Worm (Caenorhabditis elegans) whole organism, L3 larva: ENCODE results near the gene F40G12.2.

Experiments used
- ZK546.5 ChIP-seq: sonication (generic microtip); optimal IDR thresholded peaks from 2 replicates; lab custom pipeline; 2017; ENCODE audit warnings: missing biosample characterization, missing genetic modification characterization
- aly-2 ChIP-seq: fragments of 150-350 bp; optimal IDR thresholded peaks from 2 replicates; lab custom pipeline; 2014; ENCODE audit warnings: missing biosample characterization, missing genetic modification characterization
- ama-1 ChIP-seq: fragments of 150-350 bp; optimal IDR thresholded peaks from 2 replicates; lab custom pipeline; 2018
- ceh-16 ChIP-seq: sonication (generic microtip); optimal IDR thresholded peaks from 2 replicates; lab custom pipeline; 2017; ENCODE audit warnings: missing biosample characterization, missing genetic modification characterization
- ceh-28 ChIP-seq: fragments of 150-350 bp; optimal IDR thresholded peaks from 2 replicates; lab custom pipeline; 2014; ENCODE audit warnings: missing biosample characterization, missing genetic modification reagents, missing genetic modification characterization
- ceh-9 ChIP-seq: sonication (generic microtip); optimal IDR thresholded peaks from 2 replicates; lab custom pipeline; 2018; ENCODE audit warnings: missing biosample characterization, missing genetic modification characterization
- daf-12 ChIP-seq: fragments of 150-350 bp; optimal IDR thresholded peaks from 2 replicates; lab custom pipeline; 2014; ENCODE audit warnings: missing biosample characterization, missing genetic modification reagents, missing genetic modification characterization
- egl-27 ChIP-seq: sonication (generic microtip); optimal IDR thresholded peaks from 4 replicates; lab custom pipeline; 2017; ENCODE audit warnings: missing biosample characterization, missing genetic modification reagents, missing genetic modification characterization
- egl-5 ChIP-seq: fragments of 150-350 bp; optimal IDR thresholded peaks from 2 replicates; lab custom pipeline; 2017; ENCODE audit warnings: missing biosample characterization, missing genetic modification reagents, missing genetic modification characterization, inconsistent platforms
- elt-1 ChIP-seq: fragments of 150-350 bp; optimal IDR thresholded peaks from 2 replicates; lab custom pipeline; 2014; ENCODE audit warnings: missing biosample characterization, missing genetic modification characterization
- elt-2 ChIP-seq: sonication (generic microtip); optimal IDR thresholded peaks from 2 replicates; lab custom pipeline; 2016; ENCODE audit warnings: missing genetic modification reagents, mild to moderate bottlenecking, missing genetic modification characterization, missing compliant biosample characterization
- elt-3 ChIP-seq, 3 experiments: fragments of 150-350 bp in 1 of 3; sonication (generic microtip) in 2 of 3; optimal IDR thresholded peaks; 2 replicates in 2 of 3; 4 replicates in 1 of 3; lab custom pipeline; 2014 to 2017; ENCODE audit warnings: missing biosample characterization in 3 of 3, missing genetic modification characterization in 3 of 3
- fkh-10 ChIP-seq: sonication (generic microtip); optimal IDR thresholded peaks from 2 replicates; lab custom pipeline; 2017; ENCODE audit warnings: missing biosample characterization, missing genetic modification reagents, missing genetic modification characterization
- fos-1 ChIP-seq: fragments of 150-350 bp; optimal IDR thresholded peaks from 2 replicates; lab custom pipeline; 2014; ENCODE audit warnings: missing biosample characterization, missing genetic modification characterization
- jun-1 ChIP-seq: fragments of 150-350 bp; optimal IDR thresholded peaks from 2 replicates; lab custom pipeline; 2014; ENCODE audit warnings: missing biosample characterization, missing genetic modification reagents, missing genetic modification characterization
- lin-15B ChIP-seq: fragments of 150-350 bp; optimal IDR thresholded peaks from 2 replicates; lab custom pipeline; 2014; ENCODE audit warnings: missing biosample characterization, missing genetic modification characterization
- lin-39 ChIP-seq: fragments of 150-350 bp; optimal IDR thresholded peaks from 2 replicates; lab custom pipeline; 2018; ENCODE audit warnings: missing biosample characterization, missing genetic modification reagents, missing genetic modification characterization
- lsy-12 ChIP-seq: sonication (generic microtip); optimal IDR thresholded peaks from 2 replicates; lab custom pipeline; 2016; ENCODE audit warnings: mild to moderate bottlenecking, missing genetic modification characterization, missing compliant biosample characterization
- mdl-1 ChIP-seq: fragments of 150-350 bp; optimal IDR thresholded peaks from 2 replicates; lab custom pipeline; 2014; ENCODE audit warnings: missing biosample characterization, missing genetic modification characterization
- mml-1 ChIP-seq: fragments of 150-350 bp; sonication (generic microtip); optimal IDR thresholded peaks from 3 replicates; lab custom pipeline; 2014; ENCODE audit warnings: missing biosample characterization, missing genetic modification characterization
- nhr-23 ChIP-seq: fragments of 150-350 bp; optimal IDR thresholded peaks from 2 replicates; lab custom pipeline; 2014; ENCODE audit warnings: missing biosample characterization, missing genetic modification reagents, missing genetic modification characterization
- nhr-237 ChIP-seq: fragments of 150-350 bp; optimal IDR thresholded peaks from 2 replicates; lab custom pipeline; 2014; ENCODE audit warnings: missing biosample characterization, missing genetic modification characterization
- nhr-25 ChIP-seq: sonication (generic microtip); optimal IDR thresholded peaks from 2 replicates; lab custom pipeline; 2017; ENCODE audit warnings: missing biosample characterization, missing genetic modification characterization
- nhr-28 ChIP-seq: fragments of 150-350 bp; optimal IDR thresholded peaks from 2 replicates; lab custom pipeline; 2014; ENCODE audit warnings: missing biosample characterization, missing genetic modification characterization
- nhr-43 ChIP-seq: sonication (generic microtip); optimal IDR thresholded peaks from 2 replicates; lab custom pipeline; 2016; ENCODE audit warnings: mild to moderate bottlenecking, missing genetic modification characterization, missing compliant biosample characterization; ENCODE audit not compliant: poor library complexity, severe bottlenecking
- nhr-67 ChIP-seq: fragments of 150-350 bp; optimal IDR thresholded peaks from 2 replicates; lab custom pipeline; 2014; ENCODE audit warnings: missing biosample characterization, missing genetic modification characterization
- nhr-76 ChIP-seq: fragments of 150-350 bp; sonication (generic microtip); optimal IDR thresholded peaks from 5 replicates; lab custom pipeline; 2014; ENCODE audit warnings: missing biosample characterization, missing genetic modification characterization
- pha-4 ChIP-seq: fragments of 150-350 bp; optimal IDR thresholded peaks from 2 replicates; lab custom pipeline; 2014; ENCODE audit warnings: missing biosample characterization, missing genetic modification reagents, missing genetic modification characterization
- pqm-1 ChIP-seq: fragments of 150-350 bp; optimal IDR thresholded peaks from 2 replicates; lab custom pipeline; 2017; ENCODE audit warnings: missing biosample characterization, missing genetic modification characterization, inconsistent platforms
- sea-2 ChIP-seq: fragments of 150-350 bp; sonication (generic microtip); optimal IDR thresholded peaks from 4 replicates; lab custom pipeline; 2014; ENCODE audit warnings: missing biosample characterization, missing genetic modification reagents, missing genetic modification characterization
- skn-1 ChIP-seq: fragments of 150-350 bp; optimal IDR thresholded peaks from 2 replicates; lab custom pipeline; 2014; ENCODE audit warnings: missing biosample characterization, missing genetic modification characterization
- tbx-2 ChIP-seq: sonication (generic microtip); optimal IDR thresholded peaks from 2 replicates; lab custom pipeline; 2016; ENCODE audit warnings: mild to moderate bottlenecking, missing genetic modification characterization, missing compliant biosample characterization
- unc-39 ChIP-seq: sonication (generic microtip); optimal IDR thresholded peaks from 4 replicates; lab custom pipeline; 2017; ENCODE audit warnings: missing biosample characterization, missing genetic modification characterization
- unc-62 ChIP-seq: fragments of 150-350 bp; sonication (generic microtip); optimal IDR thresholded peaks from 4 replicates; lab custom pipeline; 2014; ENCODE audit warnings: missing biosample characterization, missing genetic modification reagents, missing genetic modification characterization
- zag-1 ChIP-seq: fragments of 150-350 bp; optimal IDR thresholded peaks from 2 replicates; lab custom pipeline; 2014; ENCODE audit warnings: missing biosample characterization, missing genetic modification characterization
- ztf-11 ChIP-seq: fragments of 150-350 bp; optimal IDR thresholded peaks from 2 replicates; lab custom pipeline; 2014; ENCODE audit warnings: missing biosample characterization, missing genetic modification characterization
- ztf-4 ChIP-seq: fragments of 150-350 bp; optimal IDR thresholded peaks from 2 replicates; lab custom pipeline; 2014; ENCODE audit warnings: missing biosample characterization, missing genetic modification characterization

The F40G12.2 gene

DNA sequence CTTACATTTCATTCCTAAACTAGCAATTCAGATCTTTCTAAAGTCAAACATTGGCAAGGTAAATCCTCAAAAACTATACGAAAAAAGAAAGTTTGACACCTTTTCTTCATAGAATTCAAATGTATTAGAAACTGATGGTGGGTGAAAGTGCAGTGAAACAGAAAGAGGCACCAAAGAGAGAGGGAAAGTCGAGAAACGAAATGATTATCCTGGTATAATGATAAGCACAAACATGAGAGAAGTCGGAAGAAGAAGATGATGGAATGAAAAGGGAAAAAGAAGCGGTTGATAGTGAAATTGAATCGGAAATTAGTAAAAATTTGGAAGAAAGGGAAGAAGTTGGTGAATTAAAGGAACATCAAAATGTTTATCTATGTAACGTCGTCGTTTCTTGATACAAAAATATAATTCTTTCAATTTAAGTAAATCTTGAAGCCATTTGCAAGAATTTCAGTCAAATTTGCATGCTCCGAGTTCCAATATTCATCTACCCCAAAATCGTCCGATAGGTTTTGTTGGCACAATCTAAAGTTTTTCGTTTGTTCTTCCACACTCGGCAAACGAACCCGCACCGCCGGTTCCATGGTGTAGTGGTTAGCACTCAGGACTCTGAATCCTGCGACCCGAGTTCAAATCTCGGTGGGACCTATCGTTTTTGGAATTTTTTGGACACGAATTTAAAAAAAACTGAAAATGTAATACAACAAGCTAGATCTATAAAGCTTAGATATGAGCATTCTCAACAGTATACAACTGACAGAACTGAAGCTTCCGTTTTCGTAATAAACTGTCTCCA, 29.7 kb downstream of the F40G12.2 start:
- TF ChIP-seq elt-1 (no peak), nhr-76 (no peak), pqm-1 (tag; lab: Kevin White, UChicago) (no peak), egl-27 (tag; lab: Kevin White, UChicago) (no peak), ceh-28 (tag; lab: Kevin White, UChicago) (no peak), nhr-237 (tag; lab: Kevin White, UChicago) (no peak), nhr-67 (tag; lab: Kevin White, UChicago) (no peak), mdl-1 (no peak), aly-2 (tag; lab: Kevin White, UChicago) (no peak), zag-1 (no peak), ztf-11 (tag; lab: Kevin White, UChicago) (no peak), mml-1 (no peak), ceh-9 (tag; lab: Kevin White, UChicago) (no peak), ama-1 (no peak), ceh-16 (no peak), fkh-10 (GFP tag; lab: Kevin White, UChicago) (no peak)

- TF ChIP-seq lsy-12 (tag; lab: Kevin White, UChicago) (no peak), egl-5 (no peak), lin-15B (no peak), unc-39 (tag; lab: Kevin White, UChicago) (no peak), pqm-1 (tag; lab: Kevin White, UChicago) (no peak)
Observed at ce11 chrV:14226373-14226772, 34.4 kb downstream of the F40G12.2 start, which contains the start of gene nep-21. Gene nep-21, minus strand, starts transcription at chrV:14226473.

ce11 chrV:14223141-14223540, 37.6 kb downstream of the F40G12.2 start:
- TF ChIP-seq unc-39 (tag; lab: Kevin White, UChicago) (no peak), elt-2 (no peak), aly-2 (tag; lab: Kevin White, UChicago) (no peak)

DNA sequence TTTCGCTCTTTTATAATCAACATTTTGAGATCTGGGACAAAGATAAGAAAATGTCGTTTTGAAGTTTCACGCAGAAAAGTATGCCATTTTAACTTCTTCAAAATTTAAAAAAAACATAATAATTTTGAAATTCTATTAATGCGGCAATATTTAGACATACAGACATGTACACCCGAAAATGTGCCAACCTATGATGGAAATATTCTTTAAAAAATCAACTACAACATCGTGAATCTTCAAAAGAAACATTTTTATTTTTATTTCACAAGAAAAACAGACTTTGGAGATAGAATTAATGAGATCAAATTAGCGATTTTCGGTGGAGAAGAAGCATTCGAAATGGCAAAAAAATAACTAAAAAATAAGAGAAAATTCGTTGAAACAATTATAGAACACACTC, 45.6 kb downstream of the F40G12.2 start, which contains the start of gene T16A9.5:
Gene T16A9.5, minus strand, starts transcription at position 101 of the 400 bp plus-strand sequence.
- TF ChIP-seq unc-62: no peak
- TF ChIP-seq nhr-23: no peak
- TF ChIP-seq ama-1: no peak
- no peak for TF ChIP-seq elt-1
- no peak for TF ChIP-seq nhr-28
- no peak for TF ChIP-seq ztf-11 (tag; lab: Kevin White, UChicago)
- no peak for TF ChIP-seq daf-12 (tag; lab: Kevin White, UChicago)
- no peak for TF ChIP-seq egl-27 (tag; lab: Kevin White, UChicago)
- TF ChIP-seq fos-1 (tag; lab: Kevin White, UChicago): no peak
- TF ChIP-seq skn-1 (tag; lab: Kevin White, UChicago): no peak
- TF ChIP-seq pha-4 (tag; lab: Kevin White, UChicago): no peak
- no peak for TF ChIP-seq ZK546.5 (tag; lab: Kevin White, UChicago)
- TF ChIP-seq nhr-43 (tag; lab: Kevin White, UChicago): no peak
- TF ChIP-seq nhr-67 (tag; lab: Kevin White, UChicago): no peak
- no peak for TF ChIP-seq sea-2
- no peak for TF ChIP-seq fkh-10 (GFP tag; lab: Kevin White, UChicago)

- TF ChIP-seq lsy-12 (tag; lab: Kevin White, UChicago): no peak
- no peak for TF ChIP-seq ceh-9 (tag; lab: Kevin White, UChicago)
- no peak for TF ChIP-seq ama-1
- no peak for TF ChIP-seq lin-39 (tag; lab: Kevin White, UChicago)
- TF ChIP-seq pqm-1 (tag; lab: Kevin White, UChicago): peak; percentile 77
- peak; percentile 88 for TF ChIP-seq elt-2
- no peak for TF ChIP-seq nhr-28
- TF ChIP-seq ceh-28 (tag; lab: Kevin White, UChicago): no peak
- peak in 1 of 3 experiments; percentile 17 for TF ChIP-seq elt-3 (tag; optimal IDR thresholded peaks at IDR 0.05; lab: Kevin White, UChicago)
- TF ChIP-seq skn-1 (tag; lab: Kevin White, UChicago): no peak
- TF ChIP-seq jun-1 (tag; lab: Kevin White, UChicago): peak; percentile 52
- no peak for TF ChIP-seq zag-1
- TF ChIP-seq tbx-2 (tag; lab: Kevin White, UChicago): no peak
- TF ChIP-seq nhr-237 (tag; lab: Kevin White, UChicago): no peak
- no peak for TF ChIP-seq ztf-4 (tag; lab: Kevin White, UChicago)
- TF ChIP-seq sea-2: no peak
- peak; percentile 15 for TF ChIP-seq nhr-43 (tag; lab: Kevin White, UChicago)
- TF ChIP-seq nhr-25: peak; percentile 11
- no peak for TF ChIP-seq fkh-10 (GFP tag; lab: Kevin White, UChicago)
- TF ChIP-seq, all 47 proteins: peak for 6
Observed at ce11 chrV:14212813-14213212, 47.9 kb downstream of the F40G12.2 start.
